Worm (Caenorhabditis elegans) whole organism, L4 larva: ENCODE data around the gene dhs-8.

Experiments used
- D1046.2 ChIP-seq: fragments of 200-800 bp; sonication (Bioruptor generic); IDR thresholded peaks from 2 replicates; pipeline ENCODE4 v1.3.6; 2022; ENCODE audit warnings: missing genetic modification characterization, missing compliant biosample characterization
- nhr-11 ChIP-seq: fragments of 150-350 bp; optimal IDR thresholded peaks from 2 replicates; lab custom pipeline; 2014; ENCODE audit warnings: missing biosample characterization, missing genetic modification characterization
- nhr-237 ChIP-seq: sonication (generic microtip); optimal IDR thresholded peaks from 2 replicates; lab custom pipeline; 2017; ENCODE audit warnings: missing biosample characterization, missing genetic modification characterization

DNA sequence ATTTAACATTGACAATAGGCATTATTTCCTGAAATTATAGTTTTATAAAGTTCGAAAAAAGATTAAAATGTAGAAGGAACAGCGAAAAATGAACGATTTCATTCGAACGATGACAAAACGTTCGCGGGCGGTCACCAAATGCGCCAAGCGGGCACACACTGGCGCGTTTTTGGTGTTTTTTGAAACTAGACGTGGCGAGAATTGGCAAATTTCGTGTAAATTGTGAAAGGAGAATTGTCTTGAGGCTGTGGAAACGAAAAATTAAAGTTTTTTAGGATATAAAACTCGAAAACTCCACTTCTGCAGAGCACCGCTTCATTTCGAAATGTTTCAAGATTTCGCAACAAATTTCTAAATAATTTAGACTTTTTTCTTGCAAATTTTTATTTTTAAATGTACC, 9.2 kb upstream of the dhs-8 start, which contains the start of gene usp-14:
- TF ChIP-seq nhr-237 (tag; lab: Kevin White, UChicago): no peak
- no peak for TF ChIP-seq nhr-11 (tag; lab: Kevin White, UChicago)
- no peak for TF ChIP-seq D1046.2
